Fruit fly (Drosophila melanogaster) whole organism, embryonic: ENCODE data around the gene DCP2.

ENCODE experiments used
- Ada2b ChIP-seq: fragments of 200-800 bp; sonication (Bioruptor generic); IDR thresholded peaks from 2 replicates; pipeline ENCODE4 v1.3.6; 2022; ENCODE audit warnings: missing biosample characterization, missing genetic modification characterization
- Aef1 ChIP-seq: fragments of 200-800 bp; sonication (Bioruptor generic); IDR thresholded peaks from 3 replicates; pipeline ENCODE4 v1.3.6; 2022; ENCODE audit warnings: missing biosample characterization, missing genetic modification characterization
- B-H1 ChIP-seq: fragments of 200-800 bp; sonication (Bioruptor generic); IDR thresholded peaks from 3 replicates; pipeline ENCODE4 v1.3.6; 2022; ENCODE audit warnings: missing biosample characterization, missing genetic modification characterization
- Blimp-1 ChIP-seq: fragments of 200-800 bp; sonication (Bioruptor generic); optimal IDR thresholded peaks from 3 replicates; lab custom pipeline; 2018; ENCODE audit warnings: missing biosample characterization, missing genetic modification characterization, mild to moderate bottlenecking, moderate library complexity, missing genetic modification reagents
- CG10462 ChIP-seq: fragments of 200-800 bp; sonication (Bioruptor generic); optimal IDR thresholded peaks from 2 replicates; lab custom pipeline; 2016; ENCODE audit warnings: missing biosample characterization, missing genetic modification characterization
- CG12236 ChIP-seq: fragments of 200-800 bp; sonication (Bioruptor generic); optimal IDR thresholded peaks from 2 replicates; lab custom pipeline; 2016; ENCODE audit warnings: missing biosample characterization, missing genetic modification characterization
- CG13894 ChIP-seq: fragments of 200-800 bp; sonication (Bioruptor generic); optimal IDR thresholded peaks from 3 replicates; lab custom pipeline; 2018; ENCODE audit warnings: missing biosample characterization, mild to moderate bottlenecking, missing genetic modification characterization, moderate library complexity
- CG14710 ChIP-seq: fragments of 200-800 bp; sonication (Bioruptor generic); optimal IDR thresholded peaks from 3 replicates; lab custom pipeline; 2019; ENCODE audit warnings: missing biosample characterization, mild to moderate bottlenecking, missing genetic modification characterization, moderate library complexity
- CG2678 ChIP-seq: fragments of 200-800 bp; sonication (Bioruptor generic); optimal IDR thresholded peaks from 3 replicates; lab custom pipeline; 2019; ENCODE audit warnings: missing biosample characterization, mild to moderate bottlenecking, missing genetic modification characterization, moderate library complexity
- CG30020 ChIP-seq: fragments of 200-800 bp; optimal IDR thresholded peaks from 2 replicates; lab custom pipeline; 2019; ENCODE audit warnings: missing biosample characterization, mild to moderate bottlenecking, missing genetic modification characterization, moderate library complexity
- CG31365 ChIP-seq: fragments of 200-800 bp; sonication (Bioruptor generic); optimal IDR thresholded peaks from 2 replicates; lab custom pipeline; 2018; ENCODE audit warnings: missing biosample characterization, mild to moderate bottlenecking, missing genetic modification characterization
- CG3995 ChIP-seq: fragments of 200-800 bp; sonication (Bioruptor generic); optimal IDR thresholded peaks from 3 replicates; lab custom pipeline; 2016; ENCODE audit warnings: missing biosample characterization, missing genetic modification characterization
- CG4282 ChIP-seq: fragments of 200-800 bp; sonication (Bioruptor generic); optimal IDR thresholded peaks from 2 replicates; lab custom pipeline; 2016; ENCODE audit warnings: missing biosample characterization, missing genetic modification characterization
- CG5245 ChIP-seq: fragments of 200-800 bp; sonication (Bioruptor generic); optimal IDR thresholded peaks from 3 replicates; lab custom pipeline; 2016; ENCODE audit warnings: missing biosample characterization, missing genetic modification characterization
- CG7271 ChIP-seq: fragments of 200-800 bp; sonication (Bioruptor generic); optimal IDR thresholded peaks from 2 replicates; lab custom pipeline; 2018; ENCODE audit warnings: missing biosample characterization, mild to moderate bottlenecking, missing genetic modification characterization, moderate library complexity
- CG7357 ChIP-seq: fragments of 200-800 bp; sonication (Bioruptor generic); IDR thresholded peaks from 3 replicates; pipeline ENCODE4 v1.3.6; 2022; ENCODE audit warnings: missing biosample characterization, missing genetic modification characterization
- CG9437 ChIP-seq: fragments of 200-800 bp; sonication (Bioruptor generic); optimal IDR thresholded peaks from 2 replicates; lab custom pipeline; 2018; ENCODE audit warnings: missing biosample characterization, mild to moderate bottlenecking, missing genetic modification characterization
- CG9876 ChIP-seq: fragments of 200-800 bp; sonication (Bioruptor generic); optimal IDR thresholded peaks from 2 replicates; lab custom pipeline; 2016; ENCODE audit warnings: missing biosample characterization, missing genetic modification characterization
- Doc2 ChIP-seq: fragments of 200-800 bp; sonication (Bioruptor generic); IDR thresholded peaks from 2 replicates; pipeline ENCODE4 v1.3.6; 2022; ENCODE audit warnings: missing biosample characterization, missing genetic modification characterization
- Fer1 ChIP-seq: fragments of 200-800 bp; sonication (Bioruptor generic); optimal IDR thresholded peaks from 2 replicates; lab custom pipeline; 2017; ENCODE audit warnings: missing biosample characterization, mild to moderate bottlenecking, missing genetic modification characterization
- HmgZ ChIP-seq: fragments of 200-800 bp; sonication (Bioruptor generic); optimal IDR thresholded peaks from 2 replicates; lab custom pipeline; 2018; ENCODE audit warnings: missing biosample characterization, mild to moderate bottlenecking, missing genetic modification characterization
- Hr78 ChIP-seq, 2 experiments: fragments of 200-800 bp in 1 of 2; fragments of >200 bp in 1 of 2; sonication (Bioruptor generic) in 1 of 2; optimal IDR thresholded peaks; 2 replicates each; lab custom pipeline; 2017 to 2019; ENCODE audit warnings: missing biosample characterization in 2 of 2, missing genetic modification characterization in 2 of 2, mild to moderate bottlenecking in 1 of 2, moderate library complexity in 1 of 2
- MBD-R2 ChIP-seq: fragments of 200-800 bp; sonication (Bioruptor generic); IDR thresholded peaks from 2 replicates; pipeline ENCODE4 v1.3.6; 2022; ENCODE audit warnings: missing biosample characterization, missing genetic modification characterization
- Med ChIP-seq: fragments of 200-800 bp; sonication (Bioruptor generic); peaks from one replicate; lab custom pipeline; 2016; ENCODE audit warnings: missing biosample characterization, missing genetic modification characterization, mild to moderate bottlenecking, inconsistent platforms, moderate library complexity
- Meics ChIP-seq: fragments of 200-800 bp; sonication (Bioruptor generic); optimal IDR thresholded peaks from 2 replicates; lab custom pipeline; 2017; ENCODE audit warnings: missing biosample characterization, mild to moderate bottlenecking, missing genetic modification characterization
- Myb ChIP-seq: fragments of 200-800 bp; sonication (Bioruptor generic); optimal IDR thresholded peaks from 2 replicates; lab custom pipeline; 2016; ENCODE audit warnings: missing biosample characterization, missing genetic modification characterization
- Ravus ChIP-seq: fragments of 200-800 bp; sonication (Bioruptor generic); IDR thresholded peaks from 2 replicates; pipeline ENCODE4 v1.3.6; 2022; ENCODE audit warnings: missing biosample characterization, missing genetic modification characterization
- Rfx ChIP-seq: fragments of 200-800 bp; sonication (Bioruptor generic); IDR thresholded peaks from 2 replicates; pipeline ENCODE4 v1.3.6; 2022; ENCODE audit warnings: missing biosample characterization, missing genetic modification characterization
- Rx ChIP-seq: fragments of 200-800 bp; sonication (Bioruptor generic); IDR thresholded peaks from 2 replicates; pipeline ENCODE4 v1.3.6; 2022; ENCODE audit warnings: missing biosample characterization, missing genetic modification characterization
- Scr ChIP-seq: fragments of 200-800 bp; sonication (Bioruptor generic); IDR thresholded peaks from 2 replicates; pipeline ENCODE4 v1.3.6; 2022; ENCODE audit warnings: missing biosample characterization, missing genetic modification characterization; ENCODE audit not compliant: partially characterized antibody
- Sry-β ChIP-seq: fragments of 200-800 bp; sonication (Bioruptor generic); optimal IDR thresholded peaks from 2 replicates; lab custom pipeline; 2018; ENCODE audit warnings: missing biosample characterization, mild to moderate bottlenecking, missing genetic modification characterization, moderate library complexity
- Sry-δ ChIP-seq: fragments of 200-800 bp; sonication (Bioruptor generic); optimal IDR thresholded peaks from 2 replicates; lab custom pipeline; 2016; ENCODE audit warnings: missing biosample characterization, missing genetic modification characterization
- amos ChIP-seq: fragments of 200-800 bp; sonication (Bioruptor generic); IDR thresholded peaks from 2 replicates; pipeline ENCODE4 v1.3.6; 2022; ENCODE audit warnings: missing biosample characterization, missing genetic modification characterization; ENCODE audit not compliant: partially characterized antibody
- cas ChIP-seq: fragments of 200-800 bp; sonication (Bioruptor generic); IDR thresholded peaks from 2 replicates; pipeline ENCODE4 v1.3.6; 2022; ENCODE audit warnings: missing biosample characterization, missing genetic modification characterization
- corto ChIP-seq: fragments of 200-800 bp; sonication (Bioruptor generic); optimal IDR thresholded peaks from 2 replicates; lab custom pipeline; 2016; ENCODE audit warnings: missing biosample characterization, mild to moderate bottlenecking, missing genetic modification characterization, moderate library complexity
- ewg ChIP-seq: fragments of 200-800 bp; sonication (Bioruptor generic); optimal IDR thresholded peaks from 3 replicates; lab custom pipeline; 2017; ENCODE audit warnings: mild to moderate bottlenecking, missing biosample characterization, missing genetic modification reagents, missing genetic modification characterization
- eyg ChIP-seq: fragments of 200-800 bp; sonication (Bioruptor generic); optimal IDR thresholded peaks from 3 replicates; lab custom pipeline; 2016; ENCODE audit warnings: missing biosample characterization, missing genetic modification characterization
- hb ChIP-seq: fragments of 200-800 bp; sonication (Bioruptor generic); IDR thresholded peaks from 3 replicates; pipeline ENCODE4 v1.3.6; 2022; ENCODE audit warnings: missing biosample characterization, missing genetic modification characterization; ENCODE audit not compliant: partially characterized antibody
- inv ChIP-seq: fragments of 200-800 bp; sonication (Bioruptor generic); IDR thresholded peaks from 2 replicates; pipeline ENCODE4 v1.3.6; 2022; ENCODE audit warnings: missing biosample characterization, missing genetic modification characterization; ENCODE audit not compliant: partially characterized antibody
- nerfin-1 ChIP-seq: fragments of 200-800 bp; sonication (Bioruptor generic); optimal IDR thresholded peaks from 3 replicates; lab custom pipeline; 2019; ENCODE audit warnings: missing biosample characterization, mild to moderate bottlenecking, missing genetic modification characterization, moderate library complexity
- nerfin-2 ChIP-seq: fragments of 200-800 bp; sonication (Bioruptor generic); IDR thresholded peaks from 2 replicates; pipeline ENCODE4 v1.3.6; 2022; ENCODE audit warnings: missing biosample characterization, missing genetic modification characterization; ENCODE audit not compliant: partially characterized antibody
- pan ChIP-seq, 4 experiments: fragments of >200 bp in 3 of 4; fragments of 200-800 bp in 1 of 4; sonication (Bioruptor generic) in 1 of 4; optimal IDR thresholded peaks in 3 of 4; IDR thresholded peaks in 1 of 4; 2 replicates each; pipeline versions ENCODE4 v1.3.6 to Lab custom; 2017 to 2022; ENCODE audit warnings: missing biosample characterization in 2 of 4, missing genetic modification characterization in 2 of 4, mixed read lengths in 1 of 4
- pros ChIP-seq: fragments of 200-800 bp; sonication (Bioruptor generic); optimal IDR thresholded peaks from 3 replicates; lab custom pipeline; 2019; ENCODE audit warnings: missing biosample characterization, mild to moderate bottlenecking, missing genetic modification characterization, moderate library complexity
- pum ChIP-seq: fragments of 200-800 bp; sonication (Bioruptor generic); optimal IDR thresholded peaks from 2 replicates; lab custom pipeline; 2016; ENCODE audit warnings: missing biosample characterization, missing genetic modification characterization
- sd ChIP-seq: fragments of 200-800 bp; sonication (Bioruptor generic); optimal IDR thresholded peaks from 3 replicates; lab custom pipeline; 2018; ENCODE audit warnings: missing biosample characterization, mild to moderate bottlenecking, missing genetic modification characterization, moderate library complexity
- shn ChIP-seq: fragments of 200-800 bp; sonication (Bioruptor generic); optimal IDR thresholded peaks from 3 replicates; lab custom pipeline; 2016; ENCODE audit warnings: missing biosample characterization, missing genetic modification characterization
- tna ChIP-seq: fragments of 200-800 bp; sonication (Bioruptor generic); IDR thresholded peaks from 2 replicates; pipeline ENCODE4 v1.3.6; 2022; ENCODE audit warnings: missing biosample characterization, missing genetic modification characterization; ENCODE audit not compliant: partially characterized antibody
- twi ChIP-seq: fragments of 200-800 bp; optimal IDR thresholded peaks from 2 replicates; lab custom pipeline; 2019; ENCODE audit warnings: missing biosample characterization, mild to moderate bottlenecking, missing genetic modification characterization, moderate library complexity
- unpg ChIP-seq: fragments of 200-800 bp; sonication (Bioruptor generic); optimal IDR thresholded peaks from 3 replicates; lab custom pipeline; 2018; ENCODE audit warnings: missing biosample characterization, mild to moderate bottlenecking, missing genetic modification characterization, moderate library complexity
- vfl ChIP-seq: fragments of 200-800 bp; sonication (Bioruptor generic); optimal IDR thresholded peaks from 2 replicates; lab custom pipeline; 2016; ENCODE audit warnings: missing biosample characterization, missing genetic modification characterization

The DCP2 gene

dm6 chr3L:15837209-15837608 is 11.0 kb upstream of the DCP2 start, which contains the start of gene CG15715 (continued):
- TF ChIP-seq CG10462 = no peak
- peak; percentile 69 for TF ChIP-seq MBD-R2
- TF ChIP-seq unpg (GFP tag; lab: Kevin White, UChicago) = no peak
- TF ChIP-seq eyg = no peak
- no peak for TF ChIP-seq CG4282 (GFP tag; lab: Kevin White, UChicago)
- TF ChIP-seq vfl (GFP tag; lab: Kevin White, UChicago) = no peak
- peak; percentile 88 for TF ChIP-seq Med
- TF ChIP-seq Hr78 (GFP tag; optimal IDR thresholded peaks at IDR 0.05; lab: Kevin White, UChicago) = no peak
- TF ChIP-seq pum (GFP tag; lab: Kevin White, UChicago) = no peak
- no peak for TF ChIP-seq ewg
- TF ChIP-seq tna (GFP tag; lab: Robert Waterston, UW) = no peak
- no peak for TF ChIP-seq Meics (GFP tag; lab: Kevin White, UChicago)
- no peak for TF ChIP-seq Fer1 (GFP tag; lab: Kevin White, UChicago)
- TF ChIP-seq hb (GFP tag; lab: Robert Waterston, UW) = no peak
- no peak for TF ChIP-seq Ravus
- peak; percentile 80 for TF ChIP-seq CG9437
- TF ChIP-seq HmgZ (tag; lab: Kevin White, UChicago) = peak; percentile 62
- TF ChIP-seq nerfin-2 (GFP tag; lab: Robert Waterston, UW) = no peak
- TF ChIP-seq shn = no peak
- TF ChIP-seq pan (optimal IDR thresholded peaks at IDR 0.05; lab: Kevin White, UChicago) = no peak
- TF ChIP-seq pan (GFP tag; optimal IDR thresholded peaks at IDR 0.05 in 1 of 2, IDR thresholded peaks at IDR 0.05 in 1 of 2) = no peak
- TF ChIP-seq CG3995 (GFP tag; lab: Kevin White, UChicago) = no peak
- no peak for TF ChIP-seq nerfin-1 (tag; lab: Kevin White, UChicago)
- TF ChIP-seq CG7271 (tag; lab: Kevin White, UChicago) = no peak
- no peak for TF ChIP-seq corto (GFP tag; lab: Kevin White, UChicago)
- TF ChIP-seq B-H1 (GFP tag; lab: Robert Waterston, UW) = no peak
- TF ChIP-seq Ada2b (GFP tag; lab: Robert Waterston, UW) = no peak
- TF ChIP-seq cas (GFP tag; lab: Robert Waterston, UW) = no peak
- TF ChIP-seq Scr (GFP tag; lab: Robert Waterston, UW) = peak; percentile 30; the same call in 1 of the 2 replicates
- TF ChIP-seq CG12236 (GFP tag; lab: Kevin White, UChicago) = no peak
- no peak for TF ChIP-seq Sry-β (GFP tag; lab: Kevin White, UChicago)
- TF ChIP-seq CG7357 = no peak
- TF ChIP-seq CG13894 (tag; lab: Kevin White, UChicago) = no peak
- no peak for TF ChIP-seq CG9876 (GFP tag; lab: Kevin White, UChicago)
- peak; percentile 50 for TF ChIP-seq twi (tag; lab: Kevin White, UChicago)
- TF ChIP-seq Rx (GFP tag; lab: Robert Waterston, UW) = no peak
- peak; percentile 56 for TF ChIP-seq Sry-δ (GFP tag; lab: Kevin White, UChicago)
- no peak for TF ChIP-seq Doc2
- TF ChIP-seq CG30020 (tag; lab: Kevin White, UChicago) = peak; percentile 37
- TF ChIP-seq Blimp-1 (GFP tag; lab: Kevin White, UChicago) = no peak
- no peak for TF ChIP-seq inv (GFP tag; lab: Robert Waterston, UW)
- TF ChIP-seq CG5245 (GFP tag; lab: Kevin White, UChicago) = no peak
- peak; percentile 97 for TF ChIP-seq Myb (GFP tag; lab: Kevin White, UChicago)
- TF ChIP-seq Aef1 (GFP tag; lab: Robert Waterston, UW) = 0 out of 3 replicates have a peak, but pooled peaks have one; percentile 20
- TF ChIP-seq CG31365 = no peak
- TF ChIP-seq CG14710 (tag; lab: Kevin White, UChicago) = peak; percentile 66
- no peak for TF ChIP-seq CG2678 (tag; lab: Kevin White, UChicago)
- TF ChIP-seq Rfx (GFP tag; lab: Robert Waterston, UW) = no peak
- TF ChIP-seq amos (GFP tag; lab: Robert Waterston, UW) = peak; percentile 35
- TF ChIP-seq sd (tag; lab: Kevin White, UChicago) = no peak
- TF ChIP-seq pros (GFP tag; lab: Kevin White, UChicago) = no peak
